Fruit fly (Drosophila melanogaster): Measurements from ENCODE around the gene CG31463.
A peak's percentile ranks its signal among the peaks of the same experiment; 100 is the strongest.

Gene CG31463

dm6 chr3R:8256040-8256439 is 36.1 kb upstream of the CG31463 start:
- peak; percentile 47; the same call in 1 of the 2 replicates for TF ChIP-seq Ets98B (GFP tag; IDR thresholded peaks at IDR 0.05)
- TF ChIP-seq CG4496 (GFP tag; IDR thresholded peaks at IDR 0.05), result no peak
- TF ChIP-seq CG12605 (GFP tag; IDR thresholded peaks at IDR 0.05), result peak; percentile 36; the same call in 1 of the 2 replicates
- TF ChIP-seq CG8301 (tag; optimal IDR thresholded peaks at IDR 0.05), result peak; percentile 68
- peak; percentile 53 for TF ChIP-seq CG32121 (GFP tag; IDR thresholded peaks at IDR 0.05)
- TF ChIP-seq CG14655 (GFP tag; optimal IDR thresholded peaks at IDR 0.05), result peak; percentile 68
- TF ChIP-seq fd96Ca (GFP tag; IDR thresholded peaks at IDR 0.05), result no peak

dm6 chr3R:8261634-8262033 is 30.5 kb upstream of the CG31463 start:
- TF ChIP-seq Snoo (tag; optimal IDR thresholded peaks at IDR 0.05), result no peak
- no peak for TF ChIP-seq fd96Ca (GFP tag; IDR thresholded peaks at IDR 0.05)
- no peak for TF ChIP-seq Ets98B (GFP tag; IDR thresholded peaks at IDR 0.05)
- TF ChIP-seq CG32121 (GFP tag; IDR thresholded peaks at IDR 0.05), result no peak
- TF ChIP-seq CG4496 (GFP tag; IDR thresholded peaks at IDR 0.05), result no peak
- TF ChIP-seq CG15710 (tag; optimal IDR thresholded peaks at IDR 0.05), result no peak
- no peak for TF ChIP-seq CG10348 (GFP tag; IDR thresholded peaks at IDR 0.05)
- no peak for TF ChIP-seq CG8159 (tag; optimal IDR thresholded peaks at IDR 0.05)
- TF ChIP-seq D1 (tag; optimal IDR thresholded peaks at IDR 0.05), result no peak
- no peak for TF ChIP-seq CG14655 (GFP tag; optimal IDR thresholded peaks at IDR 0.05)
- TF ChIP-seq rn (GFP tag; IDR thresholded peaks at IDR 0.05), result no peak

DNA sequence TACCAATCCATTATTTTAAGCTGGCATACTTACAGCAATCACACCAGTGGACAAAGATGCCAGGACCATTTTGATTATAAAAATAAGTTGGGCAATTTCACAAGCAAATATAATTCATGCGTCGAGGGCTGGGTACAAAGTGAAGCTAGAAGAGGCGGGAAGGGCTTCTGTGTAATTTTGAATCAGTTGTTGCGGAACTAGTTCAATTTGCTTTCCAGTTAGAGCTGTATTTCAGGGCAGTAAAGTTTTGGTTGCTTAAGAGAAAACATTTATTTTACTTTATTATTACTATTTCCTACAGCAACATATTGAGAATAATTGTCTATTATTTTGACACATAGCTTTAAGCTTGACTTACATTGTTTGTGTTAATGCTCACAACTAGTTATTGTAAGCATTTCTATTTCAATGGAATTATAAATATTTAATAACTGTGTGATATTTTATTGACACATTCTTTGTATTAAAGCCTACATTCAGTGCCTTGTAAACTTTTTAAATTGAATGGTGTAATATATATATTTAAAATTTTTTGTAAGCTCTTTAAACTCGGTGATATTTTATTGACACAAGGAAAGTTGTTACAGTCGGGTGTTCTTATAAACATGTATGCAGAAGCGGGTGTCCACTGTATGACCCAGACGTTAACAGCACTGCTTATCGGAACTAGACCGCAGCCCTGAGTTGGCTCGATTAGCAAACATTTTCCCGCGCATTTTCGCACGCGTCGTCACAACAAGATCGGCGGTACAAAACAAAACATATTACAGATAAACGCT is 27.6 kb upstream of the CG31463 start, which contains the start of the genes RPA1 and Mcm2:
Gene RPA1, minus strand, starts transcription at position 150 of the 779 bp plus-strand sequence.
Gene Mcm2, plus strand, starts transcription at position 669 of the 779 bp plus-strand sequence.
- TF ChIP-seq Snoo (tag; optimal IDR thresholded peaks at IDR 0.05), result peak; percentile 85
- TF ChIP-seq CG4496 (GFP tag; IDR thresholded peaks at IDR 0.05), result peak; percentile 85
- no peak for TF ChIP-seq Pif1A (GFP tag; optimal IDR thresholded peaks at IDR 0.05)
- TF ChIP-seq CG17806 (tag; optimal IDR thresholded peaks at IDR 0.05), result peak; percentile 70
- TF ChIP-seq fd96Ca (GFP tag; IDR thresholded peaks at IDR 0.05), result peak; percentile 61; the same call in 2 of the 3 replicates
- TF ChIP-seq CG32121 (GFP tag; IDR thresholded peaks at IDR 0.05), result peak; percentile 73
- TF ChIP-seq CG13204 (GFP tag; optimal IDR thresholded peaks at IDR 0.05), result no peak
- TF ChIP-seq CG10348 (GFP tag; IDR thresholded peaks at IDR 0.05), result peak; percentile 39; the same call in 1 of the 2 replicates
- TF ChIP-seq CG34367 (tag; optimal IDR thresholded peaks at IDR 0.05), result peak; percentile 65
- TF ChIP-seq CG15710 (tag; optimal IDR thresholded peaks at IDR 0.05), result peak; percentile 83
- no peak for TF ChIP-seq gl (tag; optimal IDR thresholded peaks at IDR 0.05)
- TF ChIP-seq D1 (tag; optimal IDR thresholded peaks at IDR 0.05), result no peak
- peak; percentile 73 for TF ChIP-seq rn (GFP tag; IDR thresholded peaks at IDR 0.05)
- TF ChIP-seq Ets98B (GFP tag; IDR thresholded peaks at IDR 0.05), result peak; percentile 71; the same call in 1 of the 2 replicates
- TF ChIP-seq Pif1B (GFP tag; optimal IDR thresholded peaks at IDR 0.05), result no peak
- no peak for TF ChIP-seq EcR (GFP tag; optimal IDR thresholded peaks at IDR 0.05)
- TF ChIP-seq CG14655 (GFP tag; optimal IDR thresholded peaks at IDR 0.05), result no peak
- TF ChIP-seq CG8159 (tag; optimal IDR thresholded peaks at IDR 0.05), result peak; percentile 83
- peak; percentile 77 for TF ChIP-seq CG9948 (tag; optimal IDR thresholded peaks at IDR 0.05)
- TF ChIP-seq CG12605 (GFP tag; IDR thresholded peaks at IDR 0.05), result no peak
- peak; percentile 64 for TF ChIP-seq CG8301 (tag; optimal IDR thresholded peaks at IDR 0.05)

DNA sequence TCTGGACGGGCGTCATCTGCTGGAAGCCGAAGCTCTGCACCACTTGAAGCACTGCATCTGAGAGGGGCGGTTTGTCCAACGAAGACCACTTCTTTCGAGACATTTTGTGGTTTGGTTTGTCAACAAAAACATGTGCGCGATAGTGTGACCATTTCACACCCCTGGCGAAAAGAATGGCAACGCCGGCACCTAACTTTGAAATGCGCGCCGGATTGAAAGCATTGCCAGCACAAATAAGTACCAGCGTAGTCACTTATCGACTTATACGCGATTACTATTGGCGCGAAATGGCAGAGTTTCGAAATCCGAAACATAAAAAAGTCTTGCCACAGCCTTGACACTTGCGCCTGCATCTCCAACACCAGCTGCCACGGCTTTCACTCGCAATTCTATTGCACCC is 22.4 kb upstream of the CG31463 start, which contains the start of gene CG9630:
Gene CG9630, minus strand, starts transcription at position 157 of the 400 bp plus-strand sequence.
- no peak for TF ChIP-seq CG34367 (tag; optimal IDR thresholded peaks at IDR 0.05)
- TF ChIP-seq Pif1B (GFP tag; optimal IDR thresholded peaks at IDR 0.05), result no peak
- no peak for TF ChIP-seq fd96Ca (GFP tag; IDR thresholded peaks at IDR 0.05)
- no peak for TF ChIP-seq CG8301 (tag; optimal IDR thresholded peaks at IDR 0.05)
- TF ChIP-seq Pif1A (GFP tag; optimal IDR thresholded peaks at IDR 0.05), result no peak
- no peak for TF ChIP-seq CG9948 (tag; optimal IDR thresholded peaks at IDR 0.05)
- no peak for TF ChIP-seq D1 (tag; optimal IDR thresholded peaks at IDR 0.05)
- TF ChIP-seq CG10348 (GFP tag; IDR thresholded peaks at IDR 0.05), result no peak
- no peak for TF ChIP-seq gl (tag; optimal IDR thresholded peaks at IDR 0.05)
- no peak for TF ChIP-seq CG13204 (GFP tag; optimal IDR thresholded peaks at IDR 0.05)

DNA sequence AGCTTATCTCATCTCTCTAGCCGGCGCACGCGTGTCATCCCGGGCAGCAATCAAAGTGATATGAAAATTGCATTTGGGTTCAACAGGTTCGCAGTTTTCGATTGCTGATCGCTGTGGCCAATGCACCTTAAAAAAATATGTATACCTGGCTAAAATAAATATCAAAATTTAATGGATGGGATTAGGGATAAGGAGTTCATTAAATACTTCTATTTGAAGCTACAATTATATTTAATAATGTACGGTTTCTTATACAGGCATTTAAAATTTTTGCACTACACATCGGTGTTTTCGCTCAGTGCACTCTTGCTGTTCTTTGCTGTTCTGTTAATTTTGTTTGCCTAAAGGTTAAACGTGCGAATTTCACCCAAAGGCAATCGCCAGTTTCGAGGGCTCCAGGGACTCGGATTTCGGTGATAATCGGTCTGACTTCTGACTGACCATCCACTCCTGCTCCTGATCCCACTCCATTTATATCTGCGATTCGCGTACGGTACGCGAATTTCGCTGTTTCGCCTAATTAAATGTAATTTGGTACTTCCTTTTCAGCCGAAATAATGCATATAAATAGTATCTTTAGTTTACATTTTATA is 19.5 kb upstream of the CG31463 start:
- TF ChIP-seq Snoo (tag; optimal IDR thresholded peaks at IDR 0.05) (peak; percentile 56), CG14655 (GFP tag; optimal IDR thresholded peaks at IDR 0.05) (no peak)

DNA sequence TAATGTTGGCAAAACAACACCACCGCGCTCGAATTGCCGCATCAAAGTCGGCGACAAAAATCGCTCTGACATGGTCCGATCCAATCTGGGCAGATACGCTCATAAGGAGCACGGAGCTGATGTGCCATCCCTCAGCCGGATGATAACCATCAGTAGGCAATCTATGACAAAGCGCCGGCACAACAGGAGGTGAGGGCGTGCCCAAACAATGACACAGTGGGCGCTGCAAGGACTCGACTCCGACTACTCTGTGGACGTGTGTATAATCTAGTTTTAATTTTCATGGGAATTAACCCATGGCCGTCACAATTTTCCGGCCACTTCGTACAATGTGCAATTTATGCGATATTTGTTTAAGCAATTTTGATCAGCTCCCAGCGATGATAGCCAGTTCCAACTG is 17.1 kb upstream of the CG31463 start:
- TF ChIP-seq CG32121 (GFP tag; IDR thresholded peaks at IDR 0.05), result no peak
- TF ChIP-seq fd96Ca (GFP tag; IDR thresholded peaks at IDR 0.05), result no peak
- no peak for TF ChIP-seq CG9948 (tag; optimal IDR thresholded peaks at IDR 0.05)
